Worm (Caenorhabditis elegans): ENCODE data around the gene acdh-12.

- TF ChIP-seq dao-5 (tag; optimal IDR thresholded peaks at IDR 0.05) (no peak), him-1 (tag; optimal IDR thresholded peaks at IDR 0.05) (no peak), W03F9.2 (tag; optimal IDR thresholded peaks at IDR 0.05) (no peak)
Observed at ce11 chrII:7161512-7161911, 33.9 kb downstream of the acdh-12 start, which contains the start of gene C27H5.12.
